Worm (Caenorhabditis elegans): ENCODE measurements around the gene die-1.

Gene die-1

DNA sequence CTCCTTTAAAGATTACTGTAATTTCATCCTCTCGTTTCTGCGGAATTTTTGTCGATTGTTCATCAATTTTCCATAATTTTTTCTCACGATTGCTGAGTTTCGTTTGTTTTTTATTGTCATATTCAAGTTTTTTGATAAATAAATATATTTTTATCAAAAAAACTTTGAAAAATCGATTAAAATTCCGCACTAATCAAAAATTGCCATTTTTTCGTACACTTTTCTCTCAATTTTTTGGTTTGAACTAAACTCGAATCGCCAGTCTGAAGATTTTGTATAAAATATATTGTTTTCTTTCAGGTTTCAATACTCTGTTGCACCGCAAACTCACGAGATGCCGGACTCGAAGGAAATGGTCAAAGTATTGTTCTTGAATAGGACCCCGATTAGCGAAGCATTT, 26.9 kb downstream of the die-1 start, which contains the start of gene ogr-2:
ogr-2 (plus strand) TSS at position 301 of the 400 bp plus-strand sequence.
- no peak for TF ChIP-seq fkh-2 (tag; optimal IDR thresholded peaks at IDR 0.05)
- TF ChIP-seq nhr-23 (tag; optimal IDR thresholded peaks at IDR 0.05): no peak
- TF ChIP-seq nhr-77 (tag; optimal IDR thresholded peaks at IDR 0.05): no peak
- TF ChIP-seq pqm-1 (tag; optimal IDR thresholded peaks at IDR 0.05): no peak
- no peak for TF ChIP-seq nhr-12 (tag; optimal IDR thresholded peaks at IDR 0.05)
- no peak for TF ChIP-seq fkh-10 (GFP tag; optimal IDR thresholded peaks at IDR 0.05)
- TF ChIP-seq ceh-82 (tag; optimal IDR thresholded peaks at IDR 0.05): no peak
- TF ChIP-seq snpc-4 (tag; optimal IDR thresholded peaks at IDR 0.05): no peak
- TF ChIP-seq nhr-25 (tag; optimal IDR thresholded peaks at IDR 0.05): no peak
- TF ChIP-seq unc-39 (tag; optimal IDR thresholded peaks at IDR 0.05): no peak
- TF ChIP-seq hmg-11 (tag; optimal IDR thresholded peaks at IDR 0.05): no peak

DNA sequence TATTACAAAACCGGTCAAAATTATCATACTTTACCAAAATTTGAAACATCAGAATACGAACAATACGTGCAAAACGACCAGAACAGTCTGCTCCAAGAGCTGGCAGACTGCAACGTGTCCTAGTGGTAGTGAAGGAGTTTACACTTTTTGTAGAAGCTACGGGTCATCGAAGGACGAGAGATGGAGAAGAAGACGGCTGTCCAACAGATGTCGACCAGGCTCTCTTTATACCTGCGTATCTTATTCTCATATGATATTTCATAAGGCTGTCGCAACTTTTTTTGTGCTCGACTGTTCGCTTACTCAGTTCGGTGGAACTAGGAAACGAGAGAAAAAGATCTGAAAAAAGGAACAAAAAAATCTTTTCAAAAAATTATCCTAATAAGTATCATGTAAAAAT, 27.9 kb downstream of the die-1 start, which contains the start of gene let-268:
let-268 (minus strand) TSS at position 182 of the 400 bp plus-strand sequence.
- TF ChIP-seq nfya-1 (tag; optimal IDR thresholded peaks at IDR 0.05; ENCODE audit: insufficient read depth) (peak; percentile 2), nhr-77 (tag; optimal IDR thresholded peaks at IDR 0.05) (no peak)

DNA sequence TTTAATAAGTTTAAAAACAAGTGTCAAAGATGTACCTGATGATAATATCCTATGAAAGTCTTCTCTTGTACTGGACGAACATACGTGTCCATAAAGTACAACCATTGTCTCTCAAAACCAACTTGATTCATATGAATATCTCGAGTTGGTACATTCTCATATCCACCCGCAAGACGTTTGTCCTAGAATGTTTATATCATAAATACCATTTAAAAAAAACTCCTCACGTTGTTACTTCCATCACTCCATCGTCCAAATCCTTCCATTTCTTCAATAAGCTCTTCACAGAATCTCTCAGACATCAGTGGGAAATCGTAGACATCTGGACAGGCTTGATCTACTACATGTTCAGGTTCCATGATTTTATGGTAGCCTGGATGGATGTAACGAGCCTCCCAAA, 32.3 kb downstream of the die-1 start:
- TF ChIP-seq ceh-9 (tag; optimal IDR thresholded peaks at IDR 0.05) (no peak), nhr-25 (tag; optimal IDR thresholded peaks at IDR 0.05) (no peak), egl-27 (tag; optimal IDR thresholded peaks at IDR 0.05) (no peak), snpc-4 (tag; optimal IDR thresholded peaks at IDR 0.05) (no peak)

- TF ChIP-seq tbx-2 (tag; optimal IDR thresholded peaks at IDR 0.05) (peak; percentile 40), R02D3.7 (tag; optimal IDR thresholded peaks at IDR 0.05) (peak; percentile 69), pqm-1 (tag; optimal IDR thresholded peaks at IDR 0.05) (peak; percentile 46), nhr-43 (tag; optimal IDR thresholded peaks at IDR 0.05; ENCODE audit: poor library complexity, severe bottlenecking) (peak; percentile 80), pha-4 (tag; optimal IDR thresholded peaks at IDR 0.05) (peak; percentile 80), lin-39 (tag; optimal IDR thresholded peaks at IDR 0.05) (peak; percentile 33), snpc-4 (tag; optimal IDR thresholded peaks at IDR 0.05) (peak; percentile 41), egl-5 (tag; optimal IDR thresholded peaks at IDR 0.05) (peak; percentile 18), nfya-1 (tag; optimal IDR thresholded peaks at IDR 0.05; ENCODE audit: insufficient read depth) (peak; percentile 74), nhr-11 (tag; optimal IDR thresholded peaks at IDR 0.05) (peak; percentile 73), ceh-28 (tag; optimal IDR thresholded peaks at IDR 0.05) (peak; percentile 65), lsy-12 (tag; optimal IDR thresholded peaks at IDR 0.05) (peak; percentile 75), nhr-25 (tag; optimal IDR thresholded peaks at IDR 0.05) (peak; percentile 57), elt-2 (tag; optimal IDR thresholded peaks at IDR 0.05) (peak; percentile 34), skn-1 (tag; optimal IDR thresholded peaks at IDR 0.05) (peak; percentile 53), jun-1 (tag; optimal IDR thresholded peaks at IDR 0.05) (peak; percentile 60), nhr-23 (tag; optimal IDR thresholded peaks at IDR 0.05) (peak; percentile 82), lin-15B (tag; optimal IDR thresholded peaks at IDR 0.05) (peak; percentile 92)
These were observed 34.4 kb downstream of the die-1 start, which contains the start of gene mtcu-2 for ce11 chrII:10033163-10033871. Gene mtcu-2 (minus strand): TSS chrII:10033213.

ce11 chrII:10029890-10030289, 37.8 kb downstream of the die-1 start, which contains the start of gene ttc-36:
Gene ttc-36 (plus strand): TSS chrII:10030190.
- TF ChIP-seq elt-3 (tag; optimal IDR thresholded peaks at IDR 0.05): no peak
- TF ChIP-seq jun-1 (tag; optimal IDR thresholded peaks at IDR 0.05): no peak
- no peak for TF ChIP-seq hmg-11 (tag; optimal IDR thresholded peaks at IDR 0.05)
- TF ChIP-seq nhr-43 (tag; optimal IDR thresholded peaks at IDR 0.05; ENCODE audit: poor library complexity, severe bottlenecking): no peak
- no peak for TF ChIP-seq pha-4 (tag; optimal IDR thresholded peaks at IDR 0.05)
- TF ChIP-seq sea-2 (GFP tag; optimal IDR thresholded peaks at IDR 0.05): no peak
- TF ChIP-seq fos-1 (tag; optimal IDR thresholded peaks at IDR 0.05): no peak
- TF ChIP-seq nhr-77 (tag; optimal IDR thresholded peaks at IDR 0.05): no peak
- no peak for TF ChIP-seq R02D3.7 (tag; optimal IDR thresholded peaks at IDR 0.05)
- no peak for TF ChIP-seq unc-39 (tag; optimal IDR thresholded peaks at IDR 0.05)
- TF ChIP-seq nhr-11 (tag; optimal IDR thresholded peaks at IDR 0.05): no peak
- TF ChIP-seq mml-1 (tag; optimal IDR thresholded peaks at IDR 0.05): no peak
- TF ChIP-seq fkh-2 (tag; optimal IDR thresholded peaks at IDR 0.05): no peak
- TF ChIP-seq egl-27 (tag; optimal IDR thresholded peaks at IDR 0.05): no peak
- no peak for TF ChIP-seq ceh-82 (tag; optimal IDR thresholded peaks at IDR 0.05)
- no peak for TF ChIP-seq elt-1 (tag; optimal IDR thresholded peaks at IDR 0.05)

Measured in whole organism, L3 larva.